Fruit fly (Drosophila melanogaster) whole organism, embryonic: ENCODE results near the gene CG43307.

ENCODE experiments used
- Abd-B ChIP-seq: fragments of 200-800 bp; sonication (Bioruptor generic); optimal IDR thresholded peaks from 2 replicates; lab custom pipeline; 2018; ENCODE audit warnings: missing biosample characterization, mild to moderate bottlenecking, missing genetic modification characterization, moderate library complexity
- BtbVII ChIP-seq: fragments of 200-800 bp; sonication (Bioruptor generic); optimal IDR thresholded peaks from 3 replicates; lab custom pipeline; 2017; ENCODE audit warnings: missing biosample characterization, mild to moderate bottlenecking, missing genetic modification characterization
- CG10431 ChIP-seq: fragments of 200-800 bp; sonication (Bioruptor generic); optimal IDR thresholded peaks from 3 replicates; lab custom pipeline; 2018; ENCODE audit warnings: missing biosample characterization, mild to moderate bottlenecking, missing genetic modification characterization
- CG10654 ChIP-seq: fragments of 200-800 bp; sonication (Bioruptor generic); optimal IDR thresholded peaks from 2 replicates; lab custom pipeline; 2016; ENCODE audit warnings: missing biosample characterization, missing genetic modification characterization
- CG11560 ChIP-seq: fragments of 200-800 bp; sonication (Bioruptor generic); IDR thresholded peaks from 3 replicates; pipeline ENCODE4 v1.3.6; 2022; ENCODE audit warnings: missing biosample characterization, missing genetic modification characterization
- CG11696 ChIP-seq: fragments of 200-800 bp; sonication (Bioruptor generic); IDR thresholded peaks from 2 replicates; pipeline ENCODE4 v1.3.6; 2022; ENCODE audit warnings: missing biosample characterization, missing genetic modification characterization
- CG12236 ChIP-seq: fragments of 200-800 bp; sonication (Bioruptor generic); optimal IDR thresholded peaks from 2 replicates; lab custom pipeline; 2016; ENCODE audit warnings: missing biosample characterization, missing genetic modification characterization
- CG12744 ChIP-seq: fragments of 200-800 bp; sonication (Bioruptor generic); optimal IDR thresholded peaks from 2 replicates; lab custom pipeline; 2016; ENCODE audit warnings: missing biosample characterization, missing genetic modification characterization
- CG16863 ChIP-seq: fragments of 200-800 bp; sonication (Bioruptor generic); optimal IDR thresholded peaks from 3 replicates; lab custom pipeline; 2016; ENCODE audit warnings: missing biosample characterization, missing genetic modification characterization
- CG17359 ChIP-seq: fragments of 200-800 bp; sonication (Bioruptor generic); optimal IDR thresholded peaks from 3 replicates; lab custom pipeline; 2018; ENCODE audit warnings: missing biosample characterization, mild to moderate bottlenecking, missing genetic modification characterization, moderate library complexity
- CG17612 ChIP-seq: fragments of 200-800 bp; sonication (Bioruptor generic); IDR thresholded peaks from 2 replicates; pipeline ENCODE4 v1.3.6; 2022; ENCODE audit warnings: missing biosample characterization, missing genetic modification characterization
- CG17829 ChIP-seq: fragments of 200-800 bp; optimal IDR thresholded peaks from 2 replicates; lab custom pipeline; 2019; ENCODE audit warnings: missing biosample characterization, mild to moderate bottlenecking, missing genetic modification characterization, moderate library complexity
- CG32772 ChIP-seq: fragments of 200-800 bp; sonication (Bioruptor generic); IDR thresholded peaks from 2 replicates; pipeline ENCODE4 v1.3.6; 2022; ENCODE audit warnings: missing biosample characterization, missing genetic modification characterization
- CG3847 ChIP-seq: fragments of 200-800 bp; sonication (Bioruptor generic); IDR thresholded peaks from 2 replicates; pipeline ENCODE4 v1.3.6; 2022; ENCODE audit warnings: missing biosample characterization, missing genetic modification characterization
- CG4424 ChIP-seq: fragments of 200-800 bp; sonication (Bioruptor generic); optimal IDR thresholded peaks from 3 replicates; lab custom pipeline; 2016; ENCODE audit warnings: missing biosample characterization, missing genetic modification characterization
- CG4854 ChIP-seq: fragments of 200-800 bp; sonication (Bioruptor generic); optimal IDR thresholded peaks from 2 replicates; lab custom pipeline; 2016; ENCODE audit warnings: missing biosample characterization, missing genetic modification characterization, inconsistent platforms
- CG6765 ChIP-seq: fragments of 200-800 bp; sonication (Bioruptor generic); optimal IDR thresholded peaks from 3 replicates; lab custom pipeline; 2017; ENCODE audit warnings: missing biosample characterization, mild to moderate bottlenecking, missing genetic modification characterization
- CG7372 ChIP-seq: fragments of 200-800 bp; sonication (Bioruptor generic); IDR thresholded peaks from 2 replicates; pipeline ENCODE4 v1.3.6; 2022; ENCODE audit warnings: missing biosample characterization, missing genetic modification characterization
- CHES-1-like ChIP-seq: fragments of 200-800 bp; sonication (Bioruptor generic); optimal IDR thresholded peaks from 2 replicates; lab custom pipeline; 2016; ENCODE audit warnings: missing biosample characterization, missing genetic modification characterization
- Fer3 ChIP-seq: fragments of 200-800 bp; sonication (Bioruptor generic); optimal IDR thresholded peaks from 2 replicates; lab custom pipeline; 2018; ENCODE audit warnings: missing biosample characterization, mild to moderate bottlenecking, missing genetic modification characterization, moderate library complexity
- HLH3B ChIP-seq: fragments of 200-800 bp; sonication (Bioruptor generic); IDR thresholded peaks from 2 replicates; pipeline ENCODE4 v1.3.6; 2022; ENCODE audit warnings: missing biosample characterization, missing genetic modification characterization
- HLH4C ChIP-seq: fragments of 200-800 bp; sonication (Bioruptor generic); IDR thresholded peaks from 3 replicates; pipeline ENCODE4 v1.3.6; 2022; ENCODE audit warnings: missing biosample characterization, missing genetic modification characterization; ENCODE audit not compliant: partially characterized antibody
- Kr ChIP-seq: fragments of 200-800 bp; sonication (Bioruptor generic); optimal IDR thresholded peaks from 2 replicates; lab custom pipeline; 2017; ENCODE audit warnings: missing biosample characterization, mild to moderate bottlenecking, missing genetic modification characterization
- PHDP ChIP-seq: fragments of 200-800 bp; sonication (Bioruptor generic); optimal IDR thresholded peaks from 3 replicates; lab custom pipeline; 2018; ENCODE audit warnings: missing biosample characterization, mild to moderate bottlenecking, missing genetic modification characterization, moderate library complexity
- Pdp1 ChIP-seq, 2 experiments: fragments of 200-800 bp; sonication (Bioruptor generic); optimal IDR thresholded peaks; 3 replicates each; lab custom pipeline; 2016; ENCODE audit warnings: missing biosample characterization in 2 of 2, missing genetic modification characterization in 2 of 2, mild to moderate bottlenecking in 1 of 2, moderate library complexity in 1 of 2
- Scr ChIP-seq: fragments of 200-800 bp; sonication (Bioruptor generic); IDR thresholded peaks from 2 replicates; pipeline ENCODE4 v1.3.6; 2022; ENCODE audit warnings: missing biosample characterization, missing genetic modification characterization; ENCODE audit not compliant: partially characterized antibody
- Sry-β ChIP-seq: fragments of 200-800 bp; sonication (Bioruptor generic); optimal IDR thresholded peaks from 2 replicates; lab custom pipeline; 2018; ENCODE audit warnings: missing biosample characterization, mild to moderate bottlenecking, missing genetic modification characterization, moderate library complexity
- amos ChIP-seq: fragments of 200-800 bp; sonication (Bioruptor generic); IDR thresholded peaks from 2 replicates; pipeline ENCODE4 v1.3.6; 2022; ENCODE audit warnings: missing biosample characterization, missing genetic modification characterization; ENCODE audit not compliant: partially characterized antibody
- ap ChIP-seq: fragments of 200-800 bp; sonication (Bioruptor generic); IDR thresholded peaks from 2 replicates; pipeline ENCODE4 v1.3.6; 2022; ENCODE audit warnings: missing biosample characterization, missing genetic modification characterization
- bigmax ChIP-seq: fragments of 200-800 bp; sonication (Bioruptor generic); optimal IDR thresholded peaks from 2 replicates; lab custom pipeline; 2018; ENCODE audit warnings: missing biosample characterization, mild to moderate bottlenecking, missing genetic modification characterization
- chn ChIP-seq: fragments of 200-800 bp; sonication (Bioruptor generic); optimal IDR thresholded peaks from 2 replicates; lab custom pipeline; 2016; ENCODE audit warnings: missing biosample characterization, missing genetic modification characterization
- fd64A ChIP-seq: fragments of 200-800 bp; sonication (Bioruptor generic); optimal IDR thresholded peaks from 3 replicates; lab custom pipeline; 2018; ENCODE audit warnings: missing biosample characterization, mild to moderate bottlenecking, missing genetic modification characterization
- grn ChIP-seq: fragments of 200-800 bp; sonication (Bioruptor generic); optimal IDR thresholded peaks from 3 replicates; lab custom pipeline; 2017; ENCODE audit warnings: missing biosample characterization, missing genetic modification characterization
- gro ChIP-seq: fragments of 200-800 bp; sonication (Bioruptor generic); optimal IDR thresholded peaks from 2 replicates; lab custom pipeline; 2016; ENCODE audit warnings: missing biosample characterization, missing genetic modification characterization
- gsb ChIP-seq: fragments of 200-800 bp; sonication (Bioruptor generic); IDR thresholded peaks from 2 replicates; pipeline ENCODE4 v1.3.6; 2022; ENCODE audit warnings: missing biosample characterization, missing genetic modification characterization
- hb ChIP-seq: fragments of 200-800 bp; sonication (Bioruptor generic); IDR thresholded peaks from 3 replicates; pipeline ENCODE4 v1.3.6; 2022; ENCODE audit warnings: missing biosample characterization, missing genetic modification characterization; ENCODE audit not compliant: partially characterized antibody
- klu ChIP-seq: fragments of 200-800 bp; sonication (Bioruptor generic); IDR thresholded peaks from 2 replicates; pipeline ENCODE4 v1.3.6; 2022; ENCODE audit warnings: missing biosample characterization, missing genetic modification characterization
- kni ChIP-seq: fragments of 200-800 bp; sonication (Bioruptor generic); optimal IDR thresholded peaks from 3 replicates; lab custom pipeline; 2017; ENCODE audit warnings: mild to moderate bottlenecking, missing biosample characterization, missing genetic modification reagents, missing genetic modification characterization
- lab ChIP-seq: fragments of 200-800 bp; sonication (Bioruptor generic); optimal IDR thresholded peaks from 3 replicates; lab custom pipeline; 2017; ENCODE audit warnings: missing biosample characterization, missing genetic modification characterization, mild to moderate bottlenecking, moderate library complexity, missing genetic modification reagents
- lilli ChIP-seq: fragments of 200-800 bp; sonication (Bioruptor generic); optimal IDR thresholded peaks from 3 replicates; lab custom pipeline; 2016; ENCODE audit warnings: missing biosample characterization, missing genetic modification characterization
- mirr ChIP-seq: fragments of 200-800 bp; sonication (Bioruptor generic); optimal IDR thresholded peaks from 3 replicates; lab custom pipeline; 2018; ENCODE audit warnings: missing biosample characterization, mild to moderate bottlenecking, missing genetic modification characterization
- pan ChIP-seq, 4 experiments: fragments of >200 bp in 3 of 4; fragments of 200-800 bp in 1 of 4; sonication (Bioruptor generic) in 1 of 4; optimal IDR thresholded peaks in 3 of 4; IDR thresholded peaks in 1 of 4; 2 replicates each; pipeline versions ENCODE4 v1.3.6 to Lab custom; 2017 to 2022; ENCODE audit warnings: missing biosample characterization in 2 of 4, missing genetic modification characterization in 2 of 4, mixed read lengths in 1 of 4
- pb ChIP-seq: fragments of 200-800 bp; sonication (Bioruptor generic); optimal IDR thresholded peaks from 3 replicates; lab custom pipeline; 2016; ENCODE audit warnings: missing biosample characterization, missing genetic modification characterization
- row ChIP-seq: fragments of 200-800 bp; sonication (Bioruptor generic); IDR thresholded peaks from 3 replicates; pipeline ENCODE4 v1.3.6; 2022; ENCODE audit warnings: missing biosample characterization, missing genetic modification characterization
- salm ChIP-seq: fragments of 200-800 bp; sonication (Bioruptor generic); optimal IDR thresholded peaks from 2 replicates; lab custom pipeline; 2018; ENCODE audit warnings: missing biosample characterization, mild to moderate bottlenecking, missing genetic modification characterization
- sens ChIP-seq: fragments of 200-800 bp; sonication (Bioruptor generic); peaks from one replicate; lab custom pipeline; 2016; ENCODE audit warnings: missing biosample characterization, missing genetic modification characterization
- sens-2 ChIP-seq: fragments of 200-800 bp; sonication (Bioruptor generic); IDR thresholded peaks from 2 replicates; pipeline ENCODE4 v1.3.6; 2022; ENCODE audit warnings: missing biosample characterization, missing genetic modification characterization
- slou ChIP-seq: fragments of 200-800 bp; sonication (Bioruptor generic); optimal IDR thresholded peaks from 3 replicates; lab custom pipeline; 2016; ENCODE audit warnings: missing biosample characterization, missing genetic modification characterization
- ttk ChIP-seq: fragments of 200-800 bp; sonication (Bioruptor generic); IDR thresholded peaks from 2 replicates; pipeline ENCODE4 v2.1.2; 2022; ENCODE audit warnings: missing biosample characterization, missing genetic modification characterization
- twi ChIP-seq: fragments of 200-800 bp; optimal IDR thresholded peaks from 2 replicates; lab custom pipeline; 2019; ENCODE audit warnings: missing biosample characterization, mild to moderate bottlenecking, missing genetic modification characterization, moderate library complexity

The CG43307 gene

DNA sequence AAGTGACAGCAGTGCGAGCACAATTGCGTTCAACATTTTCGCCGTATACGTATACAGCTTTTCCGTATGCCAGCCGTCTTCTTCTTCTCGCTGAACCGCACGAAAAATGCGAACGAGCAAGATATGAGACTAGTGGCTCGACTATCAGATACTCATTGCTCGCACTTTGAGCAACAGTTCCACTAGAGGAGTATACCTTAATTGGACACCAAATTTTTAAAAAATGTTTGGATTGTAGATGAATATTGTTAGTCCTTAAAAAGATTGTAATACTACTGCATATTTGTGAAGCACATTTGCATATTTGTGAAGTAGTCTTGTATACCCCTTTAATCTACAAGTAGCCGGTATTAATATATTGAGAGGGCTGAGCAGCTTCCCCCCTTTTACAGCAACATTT is 33.2 kb upstream of the CG43307 start (continued):
- TF ChIP-seq CG17359 (no peak), gro (GFP tag; lab: Kevin White, UChicago) (no peak), kni (GFP tag; lab: Kevin White, UChicago) (no peak), PHDP (tag; lab: Kevin White, UChicago) (peak; percentile 19), klu (GFP tag; lab: Robert Waterston, UW) (no peak), fd64A (no peak), pan (optimal IDR thresholded peaks at IDR 0.05; lab: Kevin White, UChicago) (no peak), pan (GFP tag; optimal IDR thresholded peaks at IDR 0.05 in 1 of 2, IDR thresholded peaks at IDR 0.05 in 1 of 2) (peak in 1 of 2 experiments; percentile 28), HLH3B (no peak), Abd-B (no peak), gsb (GFP tag; lab: Robert Waterston, UW) (no peak), CG7372 (GFP tag; lab: Robert Waterston, UW) (no peak), chn (no peak), sens-2 (no peak), CG10431 (GFP tag; lab: Kevin White, UChicago) (no peak), Fer3 (peak; percentile 17), Kr (no peak), HLH4C (peak; percentile 84), CG16863 (GFP tag; lab: Kevin White, UChicago) (no peak), CG12744 (GFP tag; lab: Kevin White, UChicago) (no peak), mirr (GFP tag; lab: Kevin White, UChicago) (no peak), BtbVII (GFP tag; lab: Kevin White, UChicago) (peak; percentile 5), salm (tag; lab: Kevin White, UChicago) (no peak), CG11696 (no peak), row (GFP tag; lab: Robert Waterston, UW) (peak; percentile 63; the same call in 2 of the 3 replicates), grn (GFP tag; lab: Kevin White, UChicago) (no peak), CG3847 (GFP tag; lab: Robert Waterston, UW) (no peak), CG4854 (no peak), Pdp1 (GFP tag; optimal IDR thresholded peaks at IDR 0.05; lab: Kevin White, UChicago) (peak in 1 of 2 experiments; percentile 8), CG32772 (GFP tag; lab: Robert Waterston, UW) (no peak), Sry-β (GFP tag; lab: Kevin White, UChicago) (no peak), CHES-1-like (GFP tag; lab: Kevin White, UChicago) (no peak)

DNA sequence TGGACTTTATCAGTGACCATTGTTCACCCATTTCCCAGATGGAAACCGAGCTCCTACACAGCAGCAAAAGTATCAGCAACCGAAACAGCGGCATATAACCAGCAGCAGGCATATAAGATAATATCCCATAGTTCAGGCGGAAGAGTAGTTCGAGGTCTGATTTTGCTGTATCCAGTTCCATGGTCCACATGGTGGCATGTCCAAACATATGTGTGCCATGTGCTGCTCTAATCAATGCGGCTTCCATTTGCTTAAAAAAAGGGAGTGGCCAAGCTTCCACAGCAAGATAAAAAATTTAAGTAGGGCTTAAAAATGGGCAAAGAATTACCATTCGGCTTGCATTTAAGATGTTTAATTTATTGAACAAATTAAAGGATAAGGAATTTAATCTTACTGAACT is 30.7 kb upstream of the CG43307 start:
- TF ChIP-seq sens (peak; percentile 10), ap (GFP tag; lab: Robert Waterston, UW) (no peak), twi (tag; lab: Kevin White, UChicago) (peak; percentile 96), CG11560 (tag; lab: Robert Waterston, UW) (peak; percentile 21; the same call in 1 of the 3 replicates)

DNA sequence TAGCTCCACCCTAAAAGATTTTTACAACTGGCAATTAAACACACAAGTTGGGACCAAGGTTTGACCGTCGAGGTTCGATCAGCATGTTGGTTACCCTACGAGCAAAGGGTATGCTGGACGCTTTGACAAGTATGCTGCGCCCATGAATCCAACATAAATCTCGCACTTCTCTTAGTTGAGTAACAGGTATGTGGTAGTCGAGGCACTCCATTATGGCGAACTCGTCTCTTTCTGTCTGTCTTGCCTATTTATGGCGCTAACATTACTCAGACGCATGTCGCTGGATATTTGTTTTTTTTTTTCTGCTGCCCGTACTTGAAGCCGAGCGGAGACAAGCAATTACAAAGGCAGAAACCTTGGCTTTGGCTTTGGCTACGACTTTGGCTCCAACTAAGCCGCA is 30.2 kb upstream of the CG43307 start:
- 0 out of 2 replicates have a peak, but pooled peaks have one; percentile 14 for TF ChIP-seq CG17612 (GFP tag; lab: Robert Waterston, UW)
- TF ChIP-seq CG6765 (GFP tag; lab: Kevin White, UChicago), result no peak
- TF ChIP-seq CG4424 (GFP tag; lab: Kevin White, UChicago), result no peak
- peak; percentile 39 for TF ChIP-seq lab (GFP tag; lab: Kevin White, UChicago)
- no peak for TF ChIP-seq CG12236 (GFP tag; lab: Kevin White, UChicago)
- TF ChIP-seq ttk (GFP tag; lab: Robert Waterston, UW), result no peak
- TF ChIP-seq amos (GFP tag; lab: Robert Waterston, UW), result peak; percentile 37
- TF ChIP-seq slou (GFP tag; lab: Kevin White, UChicago), result no peak
- TF ChIP-seq bigmax (GFP tag; lab: Kevin White, UChicago), result no peak
- peak; percentile 45; the same call in 1 of the 2 replicates for TF ChIP-seq Scr (GFP tag; lab: Robert Waterston, UW)
- no peak for TF ChIP-seq CG3847 (GFP tag; lab: Robert Waterston, UW)
- peak; percentile 73 for TF ChIP-seq row (GFP tag; lab: Robert Waterston, UW)
- no peak for TF ChIP-seq CG10654 (GFP tag; lab: Kevin White, UChicago)
- TF ChIP-seq hb, result peak; percentile 73; the same call in 2 of the 3 replicates
- TF ChIP-seq pb (GFP tag; lab: Kevin White, UChicago), result no peak
- no peak for TF ChIP-seq CG17829 (tag; lab: Kevin White, UChicago)
- TF ChIP-seq lilli (GFP tag; lab: Kevin White, UChicago), result no peak
